Worm (Caenorhabditis elegans) whole organism, L3 larva: Measurements from ENCODE around the gene F29A7.3.

Experiments used
- aly-2 ChIP-seq: fragments of 150-350 bp; optimal IDR thresholded peaks from 2 replicates; lab custom pipeline; 2014; ENCODE audit warnings: missing biosample characterization, missing genetic modification characterization
- ceh-28 ChIP-seq: fragments of 150-350 bp; optimal IDR thresholded peaks from 2 replicates; lab custom pipeline; 2014; ENCODE audit warnings: missing biosample characterization, missing genetic modification reagents, missing genetic modification characterization
- ceh-82 ChIP-seq: fragments of 150-350 bp; optimal IDR thresholded peaks from 2 replicates; lab custom pipeline; 2014; ENCODE audit warnings: missing biosample characterization, missing genetic modification characterization
- egl-27 ChIP-seq: sonication (generic microtip); optimal IDR thresholded peaks from 4 replicates; lab custom pipeline; 2017; ENCODE audit warnings: missing biosample characterization, missing genetic modification reagents, missing genetic modification characterization
- egl-5 ChIP-seq: fragments of 150-350 bp; optimal IDR thresholded peaks from 2 replicates; lab custom pipeline; 2017; ENCODE audit warnings: missing biosample characterization, missing genetic modification reagents, missing genetic modification characterization, inconsistent platforms
- elt-3 ChIP-seq, 3 experiments: fragments of 150-350 bp in 1 of 3; sonication (generic microtip) in 2 of 3; optimal IDR thresholded peaks; 2 replicates in 2 of 3; 4 replicates in 1 of 3; lab custom pipeline; 2014 to 2017; ENCODE audit warnings: missing biosample characterization in 3 of 3, missing genetic modification characterization in 3 of 3
- mdl-1 ChIP-seq: fragments of 150-350 bp; optimal IDR thresholded peaks from 2 replicates; lab custom pipeline; 2014; ENCODE audit warnings: missing biosample characterization, missing genetic modification characterization
- nhr-12 ChIP-seq: fragments of 150-350 bp; optimal IDR thresholded peaks from 2 replicates; lab custom pipeline; 2014; ENCODE audit warnings: missing biosample characterization, missing genetic modification characterization
- nhr-23 ChIP-seq: fragments of 150-350 bp; optimal IDR thresholded peaks from 2 replicates; lab custom pipeline; 2014; ENCODE audit warnings: missing biosample characterization, missing genetic modification reagents, missing genetic modification characterization
- nhr-28 ChIP-seq: fragments of 150-350 bp; optimal IDR thresholded peaks from 2 replicates; lab custom pipeline; 2014; ENCODE audit warnings: missing biosample characterization, missing genetic modification characterization
- pha-4 ChIP-seq: fragments of 150-350 bp; optimal IDR thresholded peaks from 2 replicates; lab custom pipeline; 2014; ENCODE audit warnings: missing biosample characterization, missing genetic modification reagents, missing genetic modification characterization
- sea-2 ChIP-seq: fragments of 150-350 bp; sonication (generic microtip); optimal IDR thresholded peaks from 4 replicates; lab custom pipeline; 2014; ENCODE audit warnings: missing biosample characterization, missing genetic modification reagents, missing genetic modification characterization
- snpc-4 ChIP-seq: fragments of 150-350 bp; optimal IDR thresholded peaks from 2 replicates; lab custom pipeline; 2014; ENCODE audit warnings: missing biosample characterization, missing genetic modification characterization
- tbx-2 ChIP-seq: sonication (generic microtip); optimal IDR thresholded peaks from 2 replicates; lab custom pipeline; 2016; ENCODE audit warnings: mild to moderate bottlenecking, missing genetic modification characterization, missing compliant biosample characterization

DNA sequence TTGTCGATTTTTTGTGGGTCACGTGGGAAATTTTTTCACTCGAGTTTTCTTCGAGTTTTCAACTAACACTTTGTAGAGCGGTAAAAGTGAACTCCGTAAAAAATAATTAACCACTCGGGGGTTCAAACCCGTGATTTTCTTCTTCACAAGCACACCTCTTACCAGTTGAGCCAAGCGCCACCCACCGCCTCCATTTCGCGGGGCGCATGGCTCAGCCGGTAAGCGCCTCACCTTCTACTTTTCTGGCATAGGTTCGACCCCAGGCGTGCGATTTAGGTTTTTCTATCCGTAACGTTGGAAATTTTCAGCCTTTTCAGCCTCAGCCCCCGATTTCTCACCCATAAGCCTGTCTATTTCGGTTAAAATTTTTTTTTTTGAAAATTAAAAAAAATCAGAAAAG, 31.1 kb upstream of the F29A7.3 start:
- TF ChIP-seq nhr-23 (tag; lab: Kevin White, UChicago) (no peak), aly-2 (tag; lab: Kevin White, UChicago) (no peak), tbx-2 (tag; lab: Kevin White, UChicago) (no peak), nhr-12 (tag; lab: Kevin White, UChicago) (no peak), ceh-82 (tag; lab: Kevin White, UChicago) (no peak), nhr-28 (no peak), snpc-4 (no peak), pha-4 (tag; lab: Kevin White, UChicago) (no peak), sea-2 (GFP tag; lab: Kevin White, UChicago) (no peak), ceh-28 (tag; lab: Kevin White, UChicago) (no peak), mdl-1 (tag; lab: Kevin White, UChicago) (no peak), egl-5 (tag; lab: Kevin White, UChicago) (no peak), egl-27 (tag; lab: Kevin White, UChicago) (no peak), elt-3 (tag; optimal IDR thresholded peaks at IDR 0.05; lab: Kevin White, UChicago) (no peak)
